Worm (Caenorhabditis elegans): ENCODE data around the gene C02F5.3.

C02F5.3 gene

ce11 chrIII:8291268-8292032 is 45.8 kb downstream of the C02F5.3 start:
- TF ChIP-seq nhr-28 (tag; optimal IDR thresholded peaks at IDR 0.05) = peak; percentile 74
- no peak for TF ChIP-seq lin-39 (tag; optimal IDR thresholded peaks at IDR 0.05)
- TF ChIP-seq pqm-1 (tag; optimal IDR thresholded peaks at IDR 0.05) = peak; percentile 99
- peak; percentile 2 for TF ChIP-seq hlh-30 (tag; optimal IDR thresholded peaks at IDR 0.05; ENCODE audit: insufficient read depth)
- peak; percentile 41 for TF ChIP-seq T20F7.1 (GFP tag; optimal IDR thresholded peaks at IDR 0.05)
- TF ChIP-seq hlh-11 (tag; optimal IDR thresholded peaks at IDR 0.05) = peak; percentile 66
- no peak for TF ChIP-seq snpc-4 (tag; optimal IDR thresholded peaks at IDR 0.05)
- TF ChIP-seq dmd-6 (GFP tag; IDR thresholded peaks at IDR 0.05) = peak; percentile 78
- TF ChIP-seq dve-1 (tag; optimal IDR thresholded peaks at IDR 0.05; ENCODE audit: insufficient read depth) = peak; percentile 74
- TF ChIP-seq daf-16 (GFP tag; optimal IDR thresholded peaks at IDR 0.05) = no peak
- TF ChIP-seq daf-16 (tag; optimal IDR thresholded peaks at IDR 0.05) = peak; percentile 55
- TF ChIP-seq F26F4.8 (GFP tag; conservative IDR thresholded peaks at IDR 0.05) = no peak

ce11 chrIII:8293260-8293659 is 47.6 kb downstream of the C02F5.3 start:
- TF ChIP-seq ZK546.5 (tag; optimal IDR thresholded peaks at IDR 0.05) (no peak), pha-4 (GFP tag; IDR thresholded peaks at IDR 0.05) (no peak), pha-4 (tag; optimal IDR thresholded peaks at IDR 0.05) (no peak), hlh-30 (tag; optimal IDR thresholded peaks at IDR 0.05; ENCODE audit: insufficient read depth) (no peak), dve-1 (tag; optimal IDR thresholded peaks at IDR 0.05; ENCODE audit: insufficient read depth) (peak; percentile 7), lin-1 (GFP tag; IDR thresholded peaks at IDR 0.05) (no peak), mep-1 (tag; optimal IDR thresholded peaks at IDR 0.05) (no peak), lir-3 (tag; optimal IDR thresholded peaks at IDR 0.05) (no peak), saeg-2 (GFP tag; IDR thresholded peaks at IDR 0.05) (no peak), ZK337.2 (GFP tag; IDR thresholded peaks at IDR 0.05) (no peak), pqm-1 (tag; optimal IDR thresholded peaks at IDR 0.05) (no peak), dmd-9 (GFP tag; IDR thresholded peaks at IDR 0.05) (no peak), ceh-82 (tag; optimal IDR thresholded peaks at IDR 0.05) (no peak), snpc-1.2 (GFP tag; IDR thresholded peaks at IDR 0.05) (no peak), daf-16 (GFP tag; optimal IDR thresholded peaks at IDR 0.05) (no peak), daf-16 (tag; optimal IDR thresholded peaks at IDR 0.05) (no peak), snpc-4 (tag; optimal IDR thresholded peaks at IDR 0.05) (no peak), F49E8.2 (tag; optimal IDR thresholded peaks at IDR 0.05; ENCODE audit: borderline replicate concordance) (no peak), nhr-77 (tag; optimal IDR thresholded peaks at IDR 0.05) (no peak), nhr-111 (GFP tag; optimal IDR thresholded peaks at IDR 0.05) (no peak), unc-130 (GFP tag; optimal IDR thresholded peaks at IDR 0.05) (no peak), tag-97 (GFP tag; IDR thresholded peaks at IDR 0.05) (no peak), skn-1 (tag; optimal IDR thresholded peaks at IDR 0.05) (no peak), mes-2 (tag; optimal IDR thresholded peaks at IDR 0.05; ENCODE audit: poor library complexity, severe bottlenecking) (peak; percentile 1), mdl-1 (tag; optimal IDR thresholded peaks at IDR 0.05) (no peak), nhr-28 (tag; optimal IDR thresholded peaks at IDR 0.05) (peak; percentile 3), ces-1 (GFP tag; optimal IDR thresholded peaks at IDR 0.05) (no peak), vab-7 (GFP tag; IDR thresholded peaks at IDR 0.05) (no peak), hlh-11 (tag; optimal IDR thresholded peaks at IDR 0.05) (peak; percentile 32), ceh-44 (GFP tag; IDR thresholded peaks at IDR 0.05) (no peak), ceh-20 (GFP tag; IDR thresholded peaks at IDR 0.05) (no peak), mxl-3 (GFP tag; optimal IDR thresholded peaks at IDR 0.05) (peak; percentile 31), nhr-6 (tag; optimal IDR thresholded peaks at IDR 0.05) (no peak), duxl-1 (tag; optimal IDR thresholded peaks at IDR 0.05; ENCODE audit: poor library complexity) (no peak), daf-19 (GFP tag; conservative IDR thresholded peaks at IDR 0.05) (no peak), F26F4.8 (GFP tag; conservative IDR thresholded peaks at IDR 0.05) (no peak), set-16 (GFP tag; IDR thresholded peaks at IDR 0.05) (no peak), rbr-2 (tag; optimal IDR thresholded peaks at IDR 0.05) (no peak), hif-1 (tag; optimal IDR thresholded peaks at IDR 0.05) (no peak), unc-39 (tag; optimal IDR thresholded peaks at IDR 0.05) (no peak), daf-12 (tag; optimal IDR thresholded peaks at IDR 0.05) (no peak), dmd-6 (GFP tag; IDR thresholded peaks at IDR 0.05) (peak; percentile 93), lin-39 (tag; optimal IDR thresholded peaks at IDR 0.05) (no peak), nhr-11 (tag; optimal IDR thresholded peaks at IDR 0.05) (no peak), zip-11 (GFP tag; IDR thresholded peaks at IDR 0.05) (no peak), aly-2 (tag; optimal IDR thresholded peaks at IDR 0.05) (no peak)

Data from whole organism, L4 larva.